Worm (Caenorhabditis elegans): ENCODE results near the gene F18C5.9.
A peak's percentile ranks its signal among the peaks of the same experiment; 100 is the strongest.

Gene F18C5.9

DNA sequence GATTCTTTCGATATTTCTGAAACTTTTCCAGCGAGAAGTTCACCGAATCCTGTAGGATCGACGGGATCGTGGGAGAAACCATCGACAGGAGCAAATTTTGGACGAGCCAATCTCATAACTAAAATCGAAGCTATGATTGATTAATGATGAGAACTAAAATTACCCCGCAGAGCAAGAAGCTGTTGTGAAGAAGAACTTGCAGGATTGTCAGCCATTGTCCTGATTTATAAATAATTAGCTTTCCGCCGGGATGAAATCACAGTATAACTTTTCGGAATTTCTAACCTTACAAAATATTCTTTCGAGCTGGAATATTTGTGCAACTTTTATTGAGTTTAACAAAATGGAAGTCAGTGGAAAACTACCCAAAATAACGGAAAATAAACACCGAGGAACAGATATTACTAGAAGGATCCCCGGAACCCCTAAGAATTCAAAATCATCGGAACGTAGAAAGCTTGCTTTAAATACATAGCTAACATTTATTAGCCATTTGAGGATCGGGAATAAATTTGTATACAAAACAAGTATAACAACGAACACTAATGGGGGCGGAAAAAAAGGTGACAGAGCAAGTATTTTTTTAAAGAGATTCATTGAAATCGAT, 20.4 kb downstream of the F18C5.9 start, which contains the start of gene C56C10.7 (continued):
- no peak for TF ChIP-seq egl-18 (GFP tag; IDR thresholded peaks at IDR 0.05)
- TF ChIP-seq F49E8.2 (tag; optimal IDR thresholded peaks at IDR 0.05; ENCODE audit: insufficient read depth): peak; percentile 56
- peak; percentile 19 for TF ChIP-seq him-1 (tag; optimal IDR thresholded peaks at IDR 0.05)
- TF ChIP-seq mxl-1 (tag; optimal IDR thresholded peaks at IDR 0.05): peak; percentile 10
- peak; percentile 90 for TF ChIP-seq Y53G8AR.9 (GFP tag; conservative IDR thresholded peaks at IDR 0.05)
- TF ChIP-seq ztf-3 (GFP tag; optimal IDR thresholded peaks at IDR 0.05): no peak
- TF ChIP-seq Y53F4B.3 (GFP tag; IDR thresholded peaks at IDR 0.05): no peak
- TF ChIP-seq unc-62 (GFP tag; optimal IDR thresholded peaks at IDR 0.05): no peak
- TF ChIP-seq snpc-3.4 (tag; optimal IDR thresholded peaks at IDR 0.05): peak; percentile 76
- no peak for TF ChIP-seq F23B12.7 (tag; optimal IDR thresholded peaks at IDR 0.05; ENCODE audit: insufficient read depth)
- TF ChIP-seq nhr-120 (GFP tag; IDR thresholded peaks at IDR 0.05): no peak
- peak; percentile 34 for TF ChIP-seq madf-10 (tag; optimal IDR thresholded peaks at IDR 0.05)
- no peak for TF ChIP-seq ccch-3 (GFP tag; optimal IDR thresholded peaks at IDR 0.05)

ce11 chrII:6588605-6589292, 21.8 kb downstream of the F18C5.9 start, which contains the start of gene icd-1:
Gene icd-1 (minus strand): TSS chrII:6588655.
- peak; percentile 91 for TF ChIP-seq K12H6.12 (tag; optimal IDR thresholded peaks at IDR 0.05)
- TF ChIP-seq nhr-120 (GFP tag; IDR thresholded peaks at IDR 0.05): no peak
- TF ChIP-seq sdz-38 (tag; optimal IDR thresholded peaks at IDR 0.05): no peak
- peak; percentile 94 for TF ChIP-seq nfyb-1 (GFP tag; IDR thresholded peaks at IDR 0.05)
- peak; percentile 30 for TF ChIP-seq ztf-3 (GFP tag; optimal IDR thresholded peaks at IDR 0.05)
- peak; percentile 76 for TF ChIP-seq tbp1 (GFP tag; optimal IDR thresholded peaks at IDR 0.05)
- TF ChIP-seq F57A8.1 (GFP tag; optimal IDR thresholded peaks at IDR 0.05): no peak
- peak; percentile 44 for TF ChIP-seq zim-3 (tag; optimal IDR thresholded peaks at IDR 0.05)
- TF ChIP-seq ccch-3 (GFP tag; optimal IDR thresholded peaks at IDR 0.05): no peak
- TF ChIP-seq ceh-79 (tag; optimal IDR thresholded peaks at IDR 0.05): no peak
- no peak for TF ChIP-seq mes-4 (tag; optimal IDR thresholded peaks at IDR 0.05)
- no peak for TF ChIP-seq nhr-27 (tag; optimal IDR thresholded peaks at IDR 0.05)
- peak; percentile 96 for TF ChIP-seq F49E8.2 (tag; optimal IDR thresholded peaks at IDR 0.05; ENCODE audit: insufficient read depth)
- TF ChIP-seq tbx-9 (tag; optimal IDR thresholded peaks at IDR 0.05; ENCODE audit: borderline replicate concordance): no peak
- no peak for TF ChIP-seq bed-1 (GFP tag; IDR thresholded peaks at IDR 0.05)
- peak; percentile 79 for TF ChIP-seq snpc-4 (GFP tag; optimal IDR thresholded peaks at IDR 0.05)
- peak; percentile 83 to 90 (median 87) for TF ChIP-seq snpc-4 (tag; optimal IDR thresholded peaks at IDR 0.05)
- peak; percentile 78 for TF ChIP-seq ceh-91 (GFP tag; IDR thresholded peaks at IDR 0.05)
- 0 out of 2 replicates have a peak, but pooled peaks have one; percentile 55 for TF ChIP-seq cebp-2 (GFP tag; IDR thresholded peaks at IDR 0.05)
- TF ChIP-seq egrh-3 (GFP tag; IDR thresholded peaks at IDR 0.05): 0 out of 2 replicates have a peak, but pooled peaks have one; percentile 45
- TF ChIP-seq mel-28 (tag; optimal IDR thresholded peaks at IDR 0.05; ENCODE audit: borderline replicate concordance): no peak
- peak; percentile 74; the same call in 1 of the 2 replicates for TF ChIP-seq B0019.2 (GFP tag; conservative IDR thresholded peaks at IDR 0.05)
- peak; percentile 99 for TF ChIP-seq cebp-1 (GFP tag; IDR thresholded peaks at IDR 0.05)
- peak; percentile 100 for TF ChIP-seq cebp-1 (tag; optimal IDR thresholded peaks at IDR 0.05)
- TF ChIP-seq F57C9.4 (tag; optimal IDR thresholded peaks at IDR 0.05): no peak
- 0 out of 2 replicates have a peak, but pooled peaks have one; percentile 28 for TF ChIP-seq egl-18 (GFP tag; IDR thresholded peaks at IDR 0.05)
- peak; percentile 97 for TF ChIP-seq hsf-1 (GFP tag; IDR thresholded peaks at IDR 0.05)
- TF ChIP-seq F22D6.2 (tag; optimal IDR thresholded peaks at IDR 0.05): peak; percentile 48
- TF ChIP-seq F37B4.10 (GFP tag; IDR thresholded peaks at IDR 0.05): no peak
- peak; percentile 95 for TF ChIP-seq dox-1 (GFP tag; IDR thresholded peaks at IDR 0.05)
- TF ChIP-seq sea-2 (GFP tag; IDR thresholded peaks at IDR 0.05): no peak
- TF ChIP-seq nhr-90 (tag; optimal IDR thresholded peaks at IDR 0.05): peak; percentile 20
- TF ChIP-seq F39B2.1 (GFP tag; IDR thresholded peaks at IDR 0.05): no peak
- TF ChIP-seq lsl-1 (GFP tag; optimal IDR thresholded peaks at IDR 0.05): peak; percentile 81
- TF ChIP-seq attf-6 (GFP tag; IDR thresholded peaks at IDR 0.05): peak; percentile 61; the same call in 1 of the 2 replicates
- TF ChIP-seq D2030.7 (GFP tag; IDR thresholded peaks at IDR 0.05): peak; percentile 89

Measured in whole organism, young adult.